Fruit fly (Drosophila melanogaster) whole organism, embryonic: ENCODE data around the gene CG14613.

ENCODE experiments used
- Abd-B ChIP-seq: fragments of 200-800 bp; sonication (Bioruptor generic); optimal IDR thresholded peaks from 2 replicates; lab custom pipeline; 2018; ENCODE audit warnings: missing biosample characterization, mild to moderate bottlenecking, missing genetic modification characterization, moderate library complexity
- CG1024 ChIP-seq: fragments of 200-800 bp; sonication (Bioruptor generic); IDR thresholded peaks from 2 replicates; pipeline ENCODE4 v1.3.6; 2022; ENCODE audit warnings: missing biosample characterization, missing genetic modification characterization
- CG10267 ChIP-seq: fragments of 200-800 bp; sonication (Bioruptor generic); optimal IDR thresholded peaks from 2 replicates; lab custom pipeline; 2018; ENCODE audit warnings: missing biosample characterization, mild to moderate bottlenecking, missing genetic modification characterization, moderate library complexity
- CG13287 ChIP-seq: fragments of 200-800 bp; sonication (Bioruptor generic); IDR thresholded peaks from 2 replicates; pipeline ENCODE4 v1.3.6; 2022; ENCODE audit warnings: missing biosample characterization, missing genetic modification characterization; ENCODE audit not compliant: partially characterized antibody
- CG13296 ChIP-seq: fragments of 200-800 bp; sonication (Bioruptor generic); optimal IDR thresholded peaks from 3 replicates; lab custom pipeline; 2018; ENCODE audit warnings: missing biosample characterization, mild to moderate bottlenecking, missing genetic modification characterization
- CG13424 ChIP-seq: fragments of 200-800 bp; sonication (Bioruptor generic); optimal IDR thresholded peaks from 2 replicates; lab custom pipeline; 2019; ENCODE audit warnings: missing biosample characterization, mild to moderate bottlenecking, missing genetic modification characterization, moderate library complexity
- CG18764 ChIP-seq: fragments of 200-800 bp; sonication (Bioruptor generic); optimal IDR thresholded peaks from 3 replicates; lab custom pipeline; 2016; ENCODE audit warnings: missing biosample characterization, missing genetic modification characterization
- CG2116 ChIP-seq: fragments of 200-800 bp; sonication (Bioruptor generic); optimal IDR thresholded peaks from 3 replicates; lab custom pipeline; 2018; ENCODE audit warnings: missing biosample characterization, mild to moderate bottlenecking, missing genetic modification characterization
- CG2129 ChIP-seq: fragments of 200-800 bp; sonication (Bioruptor generic); IDR thresholded peaks from 2 replicates; pipeline ENCODE4 v1.3.6; 2022; ENCODE audit warnings: missing biosample characterization, missing genetic modification characterization; ENCODE audit not compliant: partially characterized antibody
- CG3281 ChIP-seq: fragments of 200-800 bp; sonication (Bioruptor generic); optimal IDR thresholded peaks from 3 replicates; lab custom pipeline; 2017; ENCODE audit warnings: missing biosample characterization, mild to moderate bottlenecking, missing genetic modification characterization
- CG42726 ChIP-seq: fragments of 200-800 bp; sonication (Bioruptor generic); IDR thresholded peaks from 2 replicates; pipeline ENCODE4 v1.3.6; 2022; ENCODE audit warnings: missing biosample characterization, missing genetic modification characterization; ENCODE audit not compliant: partially characterized antibody
- CG4328 ChIP-seq: fragments of 200-800 bp; sonication (Bioruptor generic); optimal IDR thresholded peaks from 3 replicates; lab custom pipeline; 2017; ENCODE audit warnings: missing biosample characterization, missing genetic modification reagents, missing genetic modification characterization
- CG6791 ChIP-seq: fragments of 200-800 bp; sonication (Bioruptor generic); IDR thresholded peaks from 3 replicates; pipeline ENCODE4 v1.3.6; 2022; ENCODE audit warnings: missing biosample characterization, missing genetic modification characterization; ENCODE audit not compliant: partially characterized antibody
- CG9727 ChIP-seq: fragments of 200-800 bp; sonication (Bioruptor generic); optimal IDR thresholded peaks from 3 replicates; lab custom pipeline; 2017; ENCODE audit warnings: missing biosample characterization, mild to moderate bottlenecking, missing genetic modification characterization
- CG9797 ChIP-seq: fragments of 200-800 bp; sonication (Bioruptor generic); optimal IDR thresholded peaks from 3 replicates; lab custom pipeline; 2018; ENCODE audit warnings: missing biosample characterization, mild to moderate bottlenecking, missing genetic modification characterization
- CkIIα-i1 ChIP-seq: fragments of 200-800 bp; sonication (Bioruptor generic); IDR thresholded peaks from 2 replicates; pipeline ENCODE4 v1.3.6; 2022; ENCODE audit warnings: missing biosample characterization, missing genetic modification characterization
- CoRest ChIP-seq: fragments of 200-800 bp; sonication (Bioruptor generic); optimal IDR thresholded peaks from 3 replicates; lab custom pipeline; 2018; ENCODE audit warnings: missing biosample characterization, mild to moderate bottlenecking, missing genetic modification characterization, moderate library complexity
- D19A ChIP-seq: fragments of 200-800 bp; optimal IDR thresholded peaks from 3 replicates; lab custom pipeline; 2019; ENCODE audit warnings: missing biosample characterization, mild to moderate bottlenecking, missing genetic modification characterization, moderate library complexity
- Deaf1 ChIP-seq: fragments of 200-800 bp; optimal IDR thresholded peaks from 3 replicates; lab custom pipeline; 2019; ENCODE audit warnings: missing biosample characterization, mild to moderate bottlenecking, missing genetic modification characterization, moderate library complexity
- Dll ChIP-seq: fragments of 200-800 bp; sonication (Bioruptor generic); IDR thresholded peaks from 4 replicates; pipeline ENCODE4 v1.3.6; 2022; ENCODE audit warnings: missing biosample characterization, missing genetic modification characterization; ENCODE audit not compliant: partially characterized antibody
- H15 ChIP-seq: fragments of 200-800 bp; sonication (Bioruptor generic); IDR thresholded peaks from 3 replicates; pipeline ENCODE4 v1.3.6; 2022; ENCODE audit warnings: missing biosample characterization, missing genetic modification characterization
- MBD-R2 ChIP-seq: fragments of 200-800 bp; sonication (Bioruptor generic); IDR thresholded peaks from 2 replicates; pipeline ENCODE4 v1.3.6; 2022; ENCODE audit warnings: missing biosample characterization, missing genetic modification characterization
- Pdp1 ChIP-seq, 2 experiments: fragments of 200-800 bp; sonication (Bioruptor generic); optimal IDR thresholded peaks; 3 replicates each; lab custom pipeline; 2016; ENCODE audit warnings: missing biosample characterization in 2 of 2, missing genetic modification characterization in 2 of 2, mild to moderate bottlenecking in 1 of 2, moderate library complexity in 1 of 2
- Scr ChIP-seq: fragments of 200-800 bp; sonication (Bioruptor generic); IDR thresholded peaks from 2 replicates; pipeline ENCODE4 v1.3.6; 2022; ENCODE audit warnings: missing biosample characterization, missing genetic modification characterization; ENCODE audit not compliant: partially characterized antibody
- Six4 ChIP-seq: fragments of 200-800 bp; sonication (Bioruptor generic); optimal IDR thresholded peaks from 2 replicates; lab custom pipeline; 2016; ENCODE audit warnings: missing biosample characterization, missing genetic modification characterization
- Ssrp ChIP-seq: fragments of 200-800 bp; sonication (Bioruptor generic); optimal IDR thresholded peaks from 2 replicates; lab custom pipeline; 2018; ENCODE audit warnings: missing biosample characterization, mild to moderate bottlenecking, missing genetic modification characterization, moderate library complexity
- TFAM ChIP-seq: fragments of 200-800 bp; sonication (Bioruptor generic); optimal IDR thresholded peaks from 2 replicates; lab custom pipeline; 2017; ENCODE audit warnings: missing biosample characterization, missing genetic modification characterization, inconsistent platforms
- bbx ChIP-seq: fragments of 200-800 bp; sonication (Bioruptor generic); IDR thresholded peaks from 2 replicates; pipeline ENCODE4 v1.3.6; 2022; ENCODE audit warnings: missing biosample characterization, missing genetic modification characterization; ENCODE audit not compliant: partially characterized antibody
- cato ChIP-seq: fragments of 200-800 bp; sonication (Bioruptor generic); optimal IDR thresholded peaks from 2 replicates; lab custom pipeline; 2016; ENCODE audit warnings: missing biosample characterization, missing genetic modification characterization, borderline replicate concordance
- crol ChIP-seq: fragments of 200-800 bp; sonication (Bioruptor generic); IDR thresholded peaks from 2 replicates; pipeline ENCODE4 v1.3.6; 2022; ENCODE audit warnings: missing biosample characterization, missing genetic modification characterization
- dmrt11E ChIP-seq: fragments of 200-800 bp; sonication (Bioruptor generic); optimal IDR thresholded peaks from 3 replicates; lab custom pipeline; 2018; ENCODE audit warnings: missing biosample characterization, mild to moderate bottlenecking, missing genetic modification characterization, moderate library complexity
- dysf ChIP-seq: fragments of 200-800 bp; sonication (Bioruptor generic); IDR thresholded peaks from 3 replicates; pipeline ENCODE4 v1.3.6; 2022; ENCODE audit warnings: missing biosample characterization, missing genetic modification characterization
- eve ChIP-seq, 2 experiments: fragments of >200 bp; optimal IDR thresholded peaks; 2 replicates each; lab custom pipeline; 2017; ENCODE audit warnings: missing biosample characterization in 2 of 2, missing genetic modification characterization in 2 of 2
- gem ChIP-seq: fragments of 200-800 bp; sonication (Bioruptor generic); optimal IDR thresholded peaks from 2 replicates; lab custom pipeline; 2019; ENCODE audit warnings: missing biosample characterization, mild to moderate bottlenecking, missing genetic modification characterization, moderate library complexity
- gfzf ChIP-seq: fragments of 200-800 bp; sonication (Bioruptor generic); optimal IDR thresholded peaks from 2 replicates; lab custom pipeline; 2016; ENCODE audit warnings: missing biosample characterization, mild to moderate bottlenecking, missing genetic modification characterization, moderate library complexity
- inv ChIP-seq: fragments of 200-800 bp; sonication (Bioruptor generic); IDR thresholded peaks from 2 replicates; pipeline ENCODE4 v1.3.6; 2022; ENCODE audit warnings: missing biosample characterization, missing genetic modification characterization; ENCODE audit not compliant: partially characterized antibody
- ken ChIP-seq: fragments of 200-800 bp; sonication (Bioruptor generic); IDR thresholded peaks from 3 replicates; pipeline ENCODE4 v1.3.6; 2022; ENCODE audit warnings: missing biosample characterization, missing genetic modification characterization
- lola ChIP-seq, 3 experiments: fragments of >200 bp in 2 of 3; fragments of 200-800 bp in 1 of 3; sonication (Bioruptor generic) in 1 of 3; optimal IDR thresholded peaks; 2 replicates each; lab custom pipeline; 2017 to 2019; ENCODE audit warnings: missing biosample characterization in 3 of 3, missing genetic modification characterization in 3 of 3, mild to moderate bottlenecking in 1 of 3, moderate library complexity in 1 of 3
- mirr ChIP-seq: fragments of 200-800 bp; sonication (Bioruptor generic); optimal IDR thresholded peaks from 3 replicates; lab custom pipeline; 2018; ENCODE audit warnings: missing biosample characterization, mild to moderate bottlenecking, missing genetic modification characterization
- pan ChIP-seq, 4 experiments: fragments of >200 bp in 3 of 4; fragments of 200-800 bp in 1 of 4; sonication (Bioruptor generic) in 1 of 4; optimal IDR thresholded peaks in 3 of 4; IDR thresholded peaks in 1 of 4; 2 replicates each; pipeline versions ENCODE4 v1.3.6 to Lab custom; 2017 to 2022; ENCODE audit warnings: missing biosample characterization in 2 of 4, missing genetic modification characterization in 2 of 4, mixed read lengths in 1 of 4
- pfk ChIP-seq: fragments of 200-800 bp; sonication (Bioruptor generic); optimal IDR thresholded peaks from 2 replicates; lab custom pipeline; 2018; ENCODE audit warnings: missing biosample characterization, mild to moderate bottlenecking, missing genetic modification characterization, moderate library complexity
- phol ChIP-seq: fragments of 200-800 bp; sonication (Bioruptor generic); optimal IDR thresholded peaks from 3 replicates; lab custom pipeline; 2018; ENCODE audit warnings: missing biosample characterization, mild to moderate bottlenecking, missing genetic modification characterization, moderate library complexity
- pzg ChIP-seq: fragments of 200-800 bp; sonication (Bioruptor generic); optimal IDR thresholded peaks from 3 replicates; lab custom pipeline; 2018; ENCODE audit warnings: missing biosample characterization, mild to moderate bottlenecking, missing genetic modification characterization, moderate library complexity
- sisA ChIP-seq: fragments of 200-800 bp; sonication (Bioruptor generic); IDR thresholded peaks from 2 replicates; pipeline ENCODE4 v1.3.6; 2022; ENCODE audit warnings: missing biosample characterization, missing genetic modification characterization
- trh ChIP-seq: fragments of 200-800 bp; sonication (Bioruptor generic); optimal IDR thresholded peaks from 2 replicates; lab custom pipeline; 2016; ENCODE audit warnings: missing biosample characterization, missing genetic modification characterization

The CG14613 gene

DNA sequence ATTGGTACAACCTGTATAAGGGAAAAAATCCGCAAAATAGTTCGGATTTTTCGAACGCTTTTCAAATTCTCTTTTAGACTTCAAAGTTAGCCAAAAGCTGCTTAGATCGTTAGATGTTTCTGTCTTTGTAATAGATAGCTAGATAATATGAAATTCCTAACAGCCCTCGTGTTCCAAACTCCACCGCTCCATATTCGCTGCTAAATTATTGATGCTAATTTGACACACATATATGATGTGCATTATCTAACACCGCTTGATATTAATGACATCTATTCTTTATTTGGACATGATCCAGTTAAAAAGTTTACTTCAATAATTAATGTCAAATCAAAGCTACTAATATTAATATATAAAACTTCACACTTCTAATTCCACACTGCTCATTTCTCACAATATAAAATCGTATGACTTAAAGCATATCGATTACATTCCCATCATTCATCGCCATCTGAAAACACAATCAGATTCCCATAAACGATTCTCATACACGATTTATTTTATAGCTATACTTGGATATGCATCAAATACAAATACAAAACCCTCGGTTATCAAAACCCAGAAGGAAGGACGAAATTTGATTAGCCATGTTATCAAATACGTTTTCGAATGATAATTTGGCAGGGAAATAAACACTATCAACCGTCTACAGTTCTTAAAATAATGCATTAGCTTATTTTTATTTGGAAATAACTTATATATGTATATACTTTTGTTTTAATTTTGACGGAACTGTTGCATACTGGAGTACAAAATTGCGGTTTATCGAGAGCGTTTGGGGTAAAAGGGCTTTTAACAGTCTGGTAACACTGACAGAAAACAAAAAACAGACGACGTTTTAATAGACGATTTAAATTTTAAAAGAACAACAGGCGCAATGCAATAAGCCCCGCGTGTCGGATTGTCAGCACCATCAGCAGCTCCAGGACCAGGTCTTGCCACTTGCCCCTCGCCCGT is 27.6 kb downstream of the CG14613 start, which contains the start of gene CG14621 (continued):
- no peak for TF ChIP-seq CG2129 (GFP tag; lab: Robert Waterston, UW)
- no peak for TF ChIP-seq CG13287 (GFP tag; lab: Robert Waterston, UW)
- TF ChIP-seq Dll (GFP tag; lab: Robert Waterston, UW) = 0 out of 4 replicates have a peak, but pooled peaks have one; percentile 14
- no peak for TF ChIP-seq Six4
- TF ChIP-seq cato (GFP tag; lab: Kevin White, UChicago) = no peak
- peak in 1 of 3 experiments; percentile 41 for TF ChIP-seq lola (GFP tag; optimal IDR thresholded peaks at IDR 0.05; lab: Kevin White, UChicago)
- 0 out of 3 replicates have a peak, but pooled peaks have one; percentile 18 for TF ChIP-seq dysf (GFP tag; lab: Robert Waterston, UW)
- no peak for TF ChIP-seq mirr (GFP tag; lab: Kevin White, UChicago)
- no peak for TF ChIP-seq trh (GFP tag; lab: Kevin White, UChicago)
- peak; percentile 76 for TF ChIP-seq phol (tag; lab: Kevin White, UChicago)
- TF ChIP-seq CG10267 (tag; lab: Kevin White, UChicago) = peak; percentile 50
- peak; percentile 12 for TF ChIP-seq CoRest
- TF ChIP-seq sisA (GFP tag; lab: Robert Waterston, UW) = no peak
- TF ChIP-seq Abd-B (GFP tag; lab: Kevin White, UChicago) = no peak
- TF ChIP-seq dmrt11E (tag; lab: Kevin White, UChicago) = peak; percentile 7
- TF ChIP-seq CG18764 (GFP tag; lab: Kevin White, UChicago) = peak; percentile 51
- 0 out of 3 replicates have a peak, but pooled peaks have one; percentile 10 for TF ChIP-seq CG6791 (GFP tag; lab: Robert Waterston, UW)
- TF ChIP-seq pfk (GFP tag; lab: Kevin White, UChicago) = peak; percentile 9
- TF ChIP-seq crol (GFP tag; lab: Robert Waterston, UW) = no peak
- peak; percentile 51 for TF ChIP-seq gem
- TF ChIP-seq CG9727 (GFP tag; lab: Kevin White, UChicago) = peak; percentile 8
- peak in 1 of 2 experiments; percentile 4 for TF ChIP-seq Pdp1 (GFP tag; optimal IDR thresholded peaks at IDR 0.05; lab: Kevin White, UChicago)
- peak; percentile 29; the same call in 1 of the 2 replicates for TF ChIP-seq inv (GFP tag; lab: Robert Waterston, UW)
- TF ChIP-seq Scr (GFP tag; lab: Robert Waterston, UW) = peak; percentile 47; the same call in 1 of the 2 replicates
- TF ChIP-seq CG42726 (GFP tag; lab: Robert Waterston, UW) = no peak
- no peak for TF ChIP-seq CG4328 (GFP tag; lab: Kevin White, UChicago)
- TF ChIP-seq eve (GFP tag; optimal IDR thresholded peaks at IDR 0.05; lab: Kevin White, UChicago) = no peak
- peak; percentile 77 for TF ChIP-seq CG1024
- peak; percentile 19 for TF ChIP-seq Ssrp (tag; lab: Kevin White, UChicago)
- 0 out of 2 replicates have a peak, but pooled peaks have one; percentile 7 for TF ChIP-seq bbx (GFP tag; lab: Robert Waterston, UW)
- TF ChIP-seq ken (GFP tag; lab: Robert Waterston, UW) = no peak
- TF ChIP-seq Deaf1 (tag; lab: Kevin White, UChicago) = no peak
- TF ChIP-seq pzg (GFP tag; lab: Kevin White, UChicago) = peak; percentile 29
- TF ChIP-seq CG13424 (tag; lab: Kevin White, UChicago) = peak; percentile 17
- peak; percentile 8 for TF ChIP-seq CG9797
- peak; percentile 42 for TF ChIP-seq CG2116 (GFP tag; lab: Kevin White, UChicago)
- TF ChIP-seq CG3281 (GFP tag; lab: Kevin White, UChicago) = no peak
- no peak for TF ChIP-seq pan (optimal IDR thresholded peaks at IDR 0.05; lab: Kevin White, UChicago)
- peak in 1 of 2 experiments; percentile 42 for TF ChIP-seq pan (GFP tag; optimal IDR thresholded peaks at IDR 0.05 in 1 of 2, IDR thresholded peaks at IDR 0.05 in 1 of 2)
- TF ChIP-seq D19A = no peak
- TF ChIP-seq MBD-R2 = peak; percentile 48; the same call in 1 of the 2 replicates
- TF ChIP-seq gfzf (GFP tag; lab: Kevin White, UChicago) = peak; percentile 57
- TF ChIP-seq TFAM (GFP tag; lab: Kevin White, UChicago) = no peak
- TF ChIP-seq CG13296 (GFP tag; lab: Kevin White, UChicago) = no peak
- TF ChIP-seq H15 (GFP tag; lab: Robert Waterston, UW) = no peak
- no peak for TF ChIP-seq CkIIα-i1
